Fruit fly (Drosophila melanogaster) whole organism, embryonic: ENCODE measurements around the gene CG1161.
A peak's percentile ranks its signal among the peaks of the same experiment; 100 is the strongest.

Source experiments
- Ada2b ChIP-seq: fragments of 200-800 bp; sonication (Bioruptor generic); IDR thresholded peaks from 2 replicates; pipeline ENCODE4 v1.3.6; 2022; ENCODE audit warnings: missing biosample characterization, missing genetic modification characterization
- Aef1 ChIP-seq: fragments of 200-800 bp; sonication (Bioruptor generic); IDR thresholded peaks from 3 replicates; pipeline ENCODE4 v1.3.6; 2022; ENCODE audit warnings: missing biosample characterization, missing genetic modification characterization
- Asciz ChIP-seq: fragments of 200-800 bp; sonication (Bioruptor generic); optimal IDR thresholded peaks from 2 replicates; lab custom pipeline; 2017; ENCODE audit warnings: missing biosample characterization, mild to moderate bottlenecking, missing genetic modification characterization, missing genetic modification reagents
- Atf3 ChIP-seq: fragments of 200-800 bp; sonication (Bioruptor generic); optimal IDR thresholded peaks from 3 replicates; lab custom pipeline; 2016; ENCODE audit warnings: missing biosample characterization, missing genetic modification characterization
- Bdp1 ChIP-seq: fragments of 200-800 bp; sonication (Bioruptor generic); optimal IDR thresholded peaks from 3 replicates; lab custom pipeline; 2016; ENCODE audit warnings: missing biosample characterization, missing genetic modification characterization
- CG12236 ChIP-seq: fragments of 200-800 bp; sonication (Bioruptor generic); optimal IDR thresholded peaks from 2 replicates; lab custom pipeline; 2016; ENCODE audit warnings: missing biosample characterization, missing genetic modification characterization
- CG13894 ChIP-seq: fragments of 200-800 bp; sonication (Bioruptor generic); optimal IDR thresholded peaks from 3 replicates; lab custom pipeline; 2018; ENCODE audit warnings: missing biosample characterization, mild to moderate bottlenecking, missing genetic modification characterization, moderate library complexity
- CG16779 ChIP-seq: fragments of 200-800 bp; sonication (Bioruptor generic); IDR thresholded peaks from 2 replicates; pipeline ENCODE4 v1.3.6; 2022; ENCODE audit warnings: missing biosample characterization, missing genetic modification characterization
- CG17568 ChIP-seq: fragments of 200-800 bp; sonication (Bioruptor generic); optimal IDR thresholded peaks from 2 replicates; lab custom pipeline; 2018; ENCODE audit warnings: missing biosample characterization, mild to moderate bottlenecking, missing genetic modification characterization, moderate library complexity
- CG18764 ChIP-seq: fragments of 200-800 bp; sonication (Bioruptor generic); optimal IDR thresholded peaks from 3 replicates; lab custom pipeline; 2016; ENCODE audit warnings: missing biosample characterization, missing genetic modification characterization
- CG2678 ChIP-seq: fragments of 200-800 bp; sonication (Bioruptor generic); optimal IDR thresholded peaks from 3 replicates; lab custom pipeline; 2019; ENCODE audit warnings: missing biosample characterization, mild to moderate bottlenecking, missing genetic modification characterization, moderate library complexity
- CG3838 ChIP-seq: fragments of 200-800 bp; sonication (Bioruptor generic); optimal IDR thresholded peaks from 3 replicates; lab custom pipeline; 2016; ENCODE audit warnings: missing biosample characterization, missing genetic modification characterization
- CG3995 ChIP-seq: fragments of 200-800 bp; sonication (Bioruptor generic); optimal IDR thresholded peaks from 3 replicates; lab custom pipeline; 2016; ENCODE audit warnings: missing biosample characterization, missing genetic modification characterization
- CG4360 ChIP-seq: fragments of 200-800 bp; sonication (Bioruptor generic); IDR thresholded peaks from 2 replicates; pipeline ENCODE4 v1.3.6; 2022; ENCODE audit warnings: missing biosample characterization, missing genetic modification characterization
- CG43689 ChIP-seq: fragments of 200-800 bp; sonication (Bioruptor generic); IDR thresholded peaks from 2 replicates; pipeline ENCODE4 v1.3.6; 2022; ENCODE audit warnings: missing biosample characterization, missing genetic modification characterization
- CG6272 ChIP-seq: fragments of 200-800 bp; sonication (Bioruptor generic); IDR thresholded peaks from 2 replicates; pipeline ENCODE4 v1.3.6; 2022; ENCODE audit warnings: missing biosample characterization, missing genetic modification characterization
- CG6654 ChIP-seq: fragments of 200-800 bp; sonication (Bioruptor generic); optimal IDR thresholded peaks from 2 replicates; lab custom pipeline; 2017; ENCODE audit warnings: missing biosample characterization, mild to moderate bottlenecking, missing genetic modification characterization
- CkIIα-i1 ChIP-seq: fragments of 200-800 bp; sonication (Bioruptor generic); IDR thresholded peaks from 2 replicates; pipeline ENCODE4 v1.3.6; 2022; ENCODE audit warnings: missing biosample characterization, missing genetic modification characterization
- D19A ChIP-seq: fragments of 200-800 bp; optimal IDR thresholded peaks from 3 replicates; lab custom pipeline; 2019; ENCODE audit warnings: missing biosample characterization, mild to moderate bottlenecking, missing genetic modification characterization, moderate library complexity
- Dbx ChIP-seq: fragments of 200-800 bp; sonication (Bioruptor generic); IDR thresholded peaks from 3 replicates; pipeline ENCODE4 v1.3.6; 2022; ENCODE audit warnings: missing biosample characterization, missing genetic modification characterization
- Doc2 ChIP-seq: fragments of 200-800 bp; sonication (Bioruptor generic); IDR thresholded peaks from 2 replicates; pipeline ENCODE4 v1.3.6; 2022; ENCODE audit warnings: missing biosample characterization, missing genetic modification characterization
- Dref ChIP-seq: fragments of 200-800 bp; sonication (Bioruptor generic); IDR thresholded peaks from 2 replicates; pipeline ENCODE4 v1.3.6; 2022; ENCODE audit warnings: missing biosample characterization, missing genetic modification characterization
- HmgZ ChIP-seq: fragments of 200-800 bp; sonication (Bioruptor generic); optimal IDR thresholded peaks from 2 replicates; lab custom pipeline; 2018; ENCODE audit warnings: missing biosample characterization, mild to moderate bottlenecking, missing genetic modification characterization
- Hr51 ChIP-seq, 2 experiments: fragments of 200-800 bp; sonication (Bioruptor generic); optimal IDR thresholded peaks; 2 replicates in 1 of 2; 3 replicates in 1 of 2; lab custom pipeline; 2016 to 2018; ENCODE audit warnings: missing biosample characterization in 2 of 2, missing genetic modification characterization in 2 of 2, mild to moderate bottlenecking in 1 of 2, moderate library complexity in 1 of 2
- Hr78 ChIP-seq, 2 experiments: fragments of 200-800 bp in 1 of 2; fragments of >200 bp in 1 of 2; sonication (Bioruptor generic) in 1 of 2; optimal IDR thresholded peaks; 2 replicates each; lab custom pipeline; 2017 to 2019; ENCODE audit warnings: missing biosample characterization in 2 of 2, missing genetic modification characterization in 2 of 2, mild to moderate bottlenecking in 1 of 2, moderate library complexity in 1 of 2
- Lim3 ChIP-seq: fragments of 200-800 bp; sonication (Bioruptor generic); IDR thresholded peaks from 2 replicates; pipeline ENCODE4 v1.3.6; 2022; ENCODE audit warnings: missing biosample characterization, missing genetic modification characterization
- Mes4 ChIP-seq: fragments of 200-800 bp; sonication (Bioruptor generic); optimal IDR thresholded peaks from 2 replicates; lab custom pipeline; 2016; ENCODE audit warnings: missing biosample characterization, missing genetic modification characterization
- Mrtf ChIP-seq: fragments of 200-800 bp; sonication (Bioruptor generic); IDR thresholded peaks from 3 replicates; pipeline ENCODE4 v1.3.6; 2022; ENCODE audit warnings: missing biosample characterization, missing genetic modification characterization
- NC2α ChIP-seq: fragments of 200-800 bp; sonication (Bioruptor generic); optimal IDR thresholded peaks from 2 replicates; lab custom pipeline; 2016; ENCODE audit warnings: missing biosample characterization, missing genetic modification characterization
- Xrp1 ChIP-seq: fragments of 200-800 bp; sonication (Bioruptor generic); IDR thresholded peaks from 2 replicates; pipeline ENCODE4 v1.3.6; 2022; ENCODE audit warnings: missing biosample characterization, missing genetic modification characterization
- YL-1 ChIP-seq: fragments of 200-800 bp; sonication (Bioruptor generic); optimal IDR thresholded peaks from 3 replicates; lab custom pipeline; 2017; ENCODE audit warnings: missing biosample characterization, mild to moderate bottlenecking, missing genetic modification characterization
- bowl ChIP-seq: fragments of 200-800 bp; sonication (Bioruptor generic); IDR thresholded peaks from 2 replicates; pipeline ENCODE4 v1.3.6; 2022; ENCODE audit warnings: missing biosample characterization, missing genetic modification characterization
- chm ChIP-seq: fragments of 200-800 bp; sonication (Bioruptor generic); IDR thresholded peaks from 2 replicates; pipeline ENCODE4 v1.3.6; 2022; ENCODE audit warnings: missing biosample characterization, missing genetic modification characterization
- ci ChIP-seq: fragments of 200-800 bp; sonication (Bioruptor generic); IDR thresholded peaks from 3 replicates; pipeline ENCODE4 v1.3.6; 2022; ENCODE audit warnings: missing biosample characterization, missing genetic modification characterization
- fd64A ChIP-seq: fragments of 200-800 bp; sonication (Bioruptor generic); optimal IDR thresholded peaks from 3 replicates; lab custom pipeline; 2018; ENCODE audit warnings: missing biosample characterization, mild to moderate bottlenecking, missing genetic modification characterization
- gsb ChIP-seq: fragments of 200-800 bp; sonication (Bioruptor generic); IDR thresholded peaks from 2 replicates; pipeline ENCODE4 v1.3.6; 2022; ENCODE audit warnings: missing biosample characterization, missing genetic modification characterization
- gt ChIP-seq: fragments of 200-800 bp; sonication (Bioruptor generic); IDR thresholded peaks from 2 replicates; pipeline ENCODE4 v1.3.6; 2022; ENCODE audit warnings: missing biosample characterization, missing genetic modification characterization
- mld ChIP-seq: fragments of 200-800 bp; sonication (Bioruptor generic); IDR thresholded peaks from 3 replicates; pipeline ENCODE4 v1.3.6; 2022; ENCODE audit warnings: missing biosample characterization, missing genetic modification characterization; ENCODE audit not compliant: partially characterized antibody
- pan ChIP-seq, 4 experiments: fragments of >200 bp in 3 of 4; fragments of 200-800 bp in 1 of 4; sonication (Bioruptor generic) in 1 of 4; optimal IDR thresholded peaks in 3 of 4; IDR thresholded peaks in 1 of 4; 2 replicates each; pipeline versions ENCODE4 v1.3.6 to Lab custom; 2017 to 2022; ENCODE audit warnings: missing biosample characterization in 2 of 4, missing genetic modification characterization in 2 of 4, mixed read lengths in 1 of 4
- pho ChIP-seq: fragments of 200-800 bp; sonication (Bioruptor generic); optimal IDR thresholded peaks from 2 replicates; lab custom pipeline; 2016; ENCODE audit warnings: missing biosample characterization, missing genetic modification characterization
- run ChIP-seq: fragments of 200-800 bp; sonication (Bioruptor generic); optimal IDR thresholded peaks from 3 replicates; lab custom pipeline; 2018; ENCODE audit warnings: missing biosample characterization, mild to moderate bottlenecking, missing genetic modification characterization
- salm ChIP-seq: fragments of 200-800 bp; sonication (Bioruptor generic); optimal IDR thresholded peaks from 2 replicates; lab custom pipeline; 2018; ENCODE audit warnings: missing biosample characterization, mild to moderate bottlenecking, missing genetic modification characterization
- sd ChIP-seq: fragments of 200-800 bp; sonication (Bioruptor generic); optimal IDR thresholded peaks from 3 replicates; lab custom pipeline; 2018; ENCODE audit warnings: missing biosample characterization, mild to moderate bottlenecking, missing genetic modification characterization, moderate library complexity
- sima ChIP-seq: fragments of 200-800 bp; sonication (Bioruptor generic); optimal IDR thresholded peaks from 2 replicates; lab custom pipeline; 2016; ENCODE audit warnings: missing biosample characterization, missing genetic modification characterization
- sisA ChIP-seq: fragments of 200-800 bp; sonication (Bioruptor generic); IDR thresholded peaks from 2 replicates; pipeline ENCODE4 v1.3.6; 2022; ENCODE audit warnings: missing biosample characterization, missing genetic modification characterization
- slp2 ChIP-seq: fragments of 200-800 bp; sonication (Bioruptor generic); optimal IDR thresholded peaks from 2 replicates; lab custom pipeline; 2016; ENCODE audit warnings: missing biosample characterization, missing genetic modification characterization
- so ChIP-seq: fragments of 200-800 bp; sonication (Bioruptor generic); IDR thresholded peaks from 3 replicates; pipeline ENCODE4 v1.3.6; 2022; ENCODE audit warnings: missing biosample characterization, missing genetic modification characterization
- ttk ChIP-seq: fragments of 200-800 bp; sonication (Bioruptor generic); IDR thresholded peaks from 2 replicates; pipeline ENCODE4 v2.1.2; 2022; ENCODE audit warnings: missing biosample characterization, missing genetic modification characterization
- wor ChIP-seq: fragments of 200-800 bp; sonication (Bioruptor generic); IDR thresholded peaks from 2 replicates; pipeline ENCODE4 v1.3.6; 2022; ENCODE audit warnings: missing biosample characterization, missing genetic modification characterization
- zfh1 ChIP-seq: fragments of 200-800 bp; sonication (Bioruptor generic); IDR thresholded peaks from 3 replicates; pipeline ENCODE4 v1.3.6; 2022; ENCODE audit warnings: missing biosample characterization, missing genetic modification characterization

CG1161 gene

dm6 chr3R:5361681-5362319, 6.9 kb downstream of the CG1161 start (continued):
- TF ChIP-seq Mes4 (GFP tag; lab: Kevin White, UChicago), result peak; percentile 38
- TF ChIP-seq Bdp1, result peak; percentile 57
- peak; percentile 87 for TF ChIP-seq CG2678
- TF ChIP-seq zfh1 (GFP tag; lab: Robert Waterston, UW), result peak; percentile 88
- peak; percentile 90 for TF ChIP-seq Ada2b (GFP tag; lab: Robert Waterston, UW)
- TF ChIP-seq fd64A (GFP tag; lab: Kevin White, UChicago), result peak; percentile 63
- peak; percentile 65 for TF ChIP-seq CG13894 (tag; lab: Kevin White, UChicago)
- peak; percentile 87; the same call in 2 of the 3 replicates for TF ChIP-seq so (GFP tag; lab: Robert Waterston, UW)
- peak; percentile 92 for TF ChIP-seq ci (GFP tag; lab: Robert Waterston, UW)
- TF ChIP-seq YL-1 (GFP tag; lab: Kevin White, UChicago), result no peak
- TF ChIP-seq CG18764 (GFP tag; lab: Kevin White, UChicago), result peak; percentile 58
- peak; percentile 52 for TF ChIP-seq slp2 (GFP tag; lab: Kevin White, UChicago)
- peak; percentile 81 for TF ChIP-seq sisA (GFP tag; lab: Robert Waterston, UW)
- peak; percentile 52; the same call in 1 of the 2 replicates for TF ChIP-seq Lim3
- TF ChIP-seq HmgZ (tag; lab: Kevin White, UChicago), result peak; percentile 71
- peak; percentile 36 for TF ChIP-seq CG12236 (GFP tag; lab: Kevin White, UChicago)
- peak; percentile 63 for TF ChIP-seq run (tag; lab: Kevin White, UChicago)
- TF ChIP-seq bowl (GFP tag; lab: Robert Waterston, UW), result peak; percentile 47; the same call in 1 of the 2 replicates
- peak; percentile 61 for TF ChIP-seq sd (tag; lab: Kevin White, UChicago)
- TF ChIP-seq salm (tag; lab: Kevin White, UChicago), result peak; percentile 68
- TF ChIP-seq CG3995 (GFP tag; lab: Kevin White, UChicago), result peak; percentile 13
- peak; percentile 88 for TF ChIP-seq CG16779
- TF ChIP-seq Hr78 (GFP tag; optimal IDR thresholded peaks at IDR 0.05; lab: Kevin White, UChicago), result peak in 1 of 2 experiments; percentile 84
- no peak for TF ChIP-seq CG17568
- peak; percentile 85 for TF ChIP-seq Mrtf (GFP tag; lab: Robert Waterston, UW)
- peak; percentile 50 for TF ChIP-seq NC2α
- TF ChIP-seq D19A (tag; lab: Kevin White, UChicago), result peak; percentile 66
- peak; percentile 76 for TF ChIP-seq ttk (GFP tag; lab: Robert Waterston, UW)
- TF ChIP-seq gsb (GFP tag; lab: Robert Waterston, UW), result peak; percentile 80
- TF ChIP-seq Hr51 (GFP tag; optimal IDR thresholded peaks at IDR 0.05; lab: Kevin White, UChicago), result peak; percentile 63 to 84
- peak; percentile 75 for TF ChIP-seq Aef1 (GFP tag; lab: Robert Waterston, UW)
- peak; percentile 51 for TF ChIP-seq Atf3
- no peak for TF ChIP-seq pan (optimal IDR thresholded peaks at IDR 0.05; lab: Kevin White, UChicago)
- peak in 1 of 2 experiments; percentile 89 for TF ChIP-seq pan (GFP tag; optimal IDR thresholded peaks at IDR 0.05 in 1 of 2, IDR thresholded peaks at IDR 0.05 in 1 of 2)
- peak; percentile 66; the same call in 1 of the 2 replicates for TF ChIP-seq CkIIα-i1
- peak; percentile 85 for TF ChIP-seq Xrp1 (GFP tag; lab: Robert Waterston, UW)
- peak; percentile 88 for TF ChIP-seq chm (GFP tag; lab: Robert Waterston, UW)
- TF ChIP-seq sima (GFP tag; lab: Kevin White, UChicago), result peak; percentile 30
- TF ChIP-seq pho (GFP tag; lab: Kevin White, UChicago), result peak; percentile 82
- no peak for TF ChIP-seq CG4360
- peak; percentile 40; the same call in 1 of the 2 replicates for TF ChIP-seq gt (GFP tag; lab: Robert Waterston, UW)
- TF ChIP-seq CG3838, result peak; percentile 48
- 0 out of 3 replicates have a peak, but pooled peaks have one; percentile 20 for TF ChIP-seq mld (GFP tag; lab: Robert Waterston, UW)
- TF ChIP-seq CG6272 (GFP tag; lab: Robert Waterston, UW), result peak; percentile 69
- TF ChIP-seq Doc2 (GFP tag; lab: Robert Waterston, UW), result no peak
- TF ChIP-seq CG43689, result peak; percentile 76
- TF ChIP-seq Asciz (GFP tag; lab: Kevin White, UChicago), result peak; percentile 70
- TF ChIP-seq Dbx, result peak; percentile 85
- peak; percentile 55 for TF ChIP-seq CG6654 (GFP tag; lab: Kevin White, UChicago)
- peak; percentile 42; the same call in 1 of the 2 replicates for TF ChIP-seq wor (GFP tag; lab: Robert Waterston, UW)
- TF ChIP-seq Dref (GFP tag; lab: Robert Waterston, UW), result 0 out of 2 replicates have a peak, but pooled peaks have one; percentile 21
